Worm (Caenorhabditis elegans) whole organism, L2 larva: ENCODE data around the gene rol-8.

Experiments
- C34F6.9 ChIP-seq: fragments of 150-350 bp; optimal IDR thresholded peaks from 2 replicates; lab custom pipeline; 2014; ENCODE audit warnings: missing biosample characterization, missing genetic modification characterization
- F13H6.1 ChIP-seq: sonication (generic microtip); optimal IDR thresholded peaks from 2 replicates; lab custom pipeline; 2016; ENCODE audit warnings: missing genetic modification characterization, missing compliant biosample characterization
- R02D3.7 ChIP-seq: fragments of 150-350 bp; optimal IDR thresholded peaks from 2 replicates; lab custom pipeline; 2014; ENCODE audit warnings: missing biosample characterization, missing genetic modification characterization
- Y55F3AM.14 ChIP-seq: fragments of 200-800 bp; sonication (Bioruptor generic); optimal IDR thresholded peaks from 2 replicates; lab custom pipeline; 2018; ENCODE audit warnings: mild to moderate bottlenecking, missing genetic modification characterization, missing compliant biosample characterization
- ZK546.5 ChIP-seq: sonication (generic microtip); optimal IDR thresholded peaks from 2 replicates; lab custom pipeline; 2017; ENCODE audit warnings: missing biosample characterization, missing genetic modification characterization
- alr-1 ChIP-seq: fragments of 150-350 bp; optimal IDR thresholded peaks from 2 replicates; lab custom pipeline; 2014; ENCODE audit warnings: missing biosample characterization, missing genetic modification characterization
- ama-1 ChIP-seq: fragments of 150-350 bp; optimal IDR thresholded peaks from 2 replicates; lab custom pipeline; 2018; ENCODE audit warnings: inconsistent platforms
- blmp-1 ChIP-seq: sonication (generic microtip); optimal IDR thresholded peaks from 2 replicates; lab custom pipeline; 2017; ENCODE audit warnings: missing genetic modification characterization, mild to moderate bottlenecking, missing compliant biosample characterization, antibody characterized with exemption, moderate library complexity; ENCODE audit not compliant: insufficient read depth
- ceh-16 ChIP-seq: fragments of 150-350 bp; optimal IDR thresholded peaks from 2 replicates; lab custom pipeline; 2014; ENCODE audit warnings: missing biosample characterization, missing genetic modification characterization
- ceh-82 ChIP-seq: fragments of 150-350 bp; optimal IDR thresholded peaks from 2 replicates; lab custom pipeline; 2014; ENCODE audit warnings: missing biosample characterization, missing genetic modification characterization
- dmd-4 ChIP-seq: sonication (generic microtip); optimal IDR thresholded peaks from 2 replicates; lab custom pipeline; 2017; ENCODE audit warnings: missing biosample characterization, missing genetic modification characterization
- egl-27 ChIP-seq: sonication (generic microtip); optimal IDR thresholded peaks from 3 replicates; lab custom pipeline; 2017; ENCODE audit warnings: missing biosample characterization, missing genetic modification reagents, missing genetic modification characterization
- elt-1 ChIP-seq: fragments of 150-350 bp; optimal IDR thresholded peaks from 2 replicates; lab custom pipeline; 2014; ENCODE audit warnings: missing biosample characterization, missing genetic modification characterization
- fos-1 ChIP-seq: fragments of 150-350 bp; optimal IDR thresholded peaks from 2 replicates; lab custom pipeline; 2014; ENCODE audit warnings: missing biosample characterization, missing genetic modification characterization
- gmeb-1 ChIP-seq: fragments of 150-350 bp; optimal IDR thresholded peaks from 2 replicates; lab custom pipeline; 2014; ENCODE audit warnings: missing biosample characterization, missing genetic modification characterization
- lin-39 ChIP-seq: fragments of 150-350 bp; optimal IDR thresholded peaks from 2 replicates; lab custom pipeline; 2014; ENCODE audit warnings: missing biosample characterization, missing genetic modification reagents, missing genetic modification characterization
- lsy-2 ChIP-seq, 2 experiments: fragments of 150-350 bp in 1 of 2; sonication (generic microtip) in 1 of 2; optimal IDR thresholded peaks; 2 replicates each; lab custom pipeline; 2014 to 2017; ENCODE audit warnings: missing biosample characterization in 2 of 2, missing genetic modification characterization in 2 of 2
- mab-5 ChIP-seq: fragments of 150-350 bp; optimal IDR thresholded peaks from 2 replicates; lab custom pipeline; 2014; ENCODE audit warnings: missing biosample characterization, missing genetic modification characterization
- mbf-1 ChIP-seq: sonication (generic microtip); optimal IDR thresholded peaks from 2 replicates; lab custom pipeline; 2017; ENCODE audit warnings: missing biosample characterization, missing genetic modification characterization
- mdl-1 ChIP-seq, 2 experiments: fragments of 150-350 bp in 1 of 2; sonication (generic microtip) in 1 of 2; optimal IDR thresholded peaks; 2 replicates each; lab custom pipeline; 2017; ENCODE audit warnings: missing biosample characterization in 2 of 2, missing genetic modification characterization in 2 of 2
- nhr-12 ChIP-seq: fragments of 150-350 bp; optimal IDR thresholded peaks from 2 replicates; lab custom pipeline; 2014; ENCODE audit warnings: missing biosample characterization, missing genetic modification characterization
- nhr-129 ChIP-seq: fragments of 150-350 bp; optimal IDR thresholded peaks from 2 replicates; lab custom pipeline; 2014; ENCODE audit warnings: missing biosample characterization, missing genetic modification characterization
- nhr-21 ChIP-seq: fragments of 150-350 bp; optimal IDR thresholded peaks from 2 replicates; lab custom pipeline; 2014; ENCODE audit warnings: missing biosample characterization, missing genetic modification characterization
- nhr-25 ChIP-seq: fragments of 150-350 bp; sonication (generic microtip); optimal IDR thresholded peaks from 3 replicates; lab custom pipeline; 2014; ENCODE audit warnings: missing biosample characterization, missing genetic modification characterization
- nhr-77 ChIP-seq: fragments of 150-350 bp; optimal IDR thresholded peaks from 2 replicates; lab custom pipeline; 2014; ENCODE audit warnings: missing biosample characterization, missing genetic modification characterization
- sem-4 ChIP-seq: fragments of 150-350 bp; optimal IDR thresholded peaks from 2 replicates; lab custom pipeline; 2014; ENCODE audit warnings: missing biosample characterization, missing genetic modification reagents, missing genetic modification characterization
- skn-1 ChIP-seq: sonication (generic microtip); optimal IDR thresholded peaks from 2 replicates; lab custom pipeline; 2017; ENCODE audit warnings: missing biosample characterization, missing genetic modification characterization
- sma-3 ChIP-seq: sonication (generic microtip); optimal IDR thresholded peaks from 2 replicates; lab custom pipeline; 2016; ENCODE audit warnings: missing genetic modification reagents, missing genetic modification characterization, missing compliant biosample characterization
- sma-9 ChIP-seq, 2 experiments: fragments of 150-350 bp in 1 of 2; sonication (generic microtip) in 1 of 2; optimal IDR thresholded peaks; 2 replicates each; lab custom pipeline; 2014 to 2016; ENCODE audit warnings: missing genetic modification characterization in 2 of 2, mild to moderate bottlenecking in 1 of 2, missing biosample characterization in 1 of 2, missing compliant biosample characterization in 1 of 2, missing genetic modification reagents in 1 of 2, moderate library complexity in 1 of 2
- snpc-4 ChIP-seq: fragments of 150-350 bp; optimal IDR thresholded peaks from 2 replicates; lab custom pipeline; 2014; ENCODE audit warnings: missing biosample characterization, missing genetic modification characterization
- unc-39 ChIP-seq: fragments of 150-350 bp; optimal IDR thresholded peaks from 2 replicates; lab custom pipeline; 2014; ENCODE audit warnings: missing biosample characterization, missing genetic modification characterization
- unc-55 ChIP-seq: fragments of 150-350 bp; sonication (generic microtip); optimal IDR thresholded peaks from 3 replicates; lab custom pipeline; 2014; ENCODE audit warnings: missing biosample characterization, missing genetic modification reagents, missing genetic modification characterization
- unc-62 ChIP-seq: fragments of 150-350 bp; optimal IDR thresholded peaks from 2 replicates; lab custom pipeline; 2014; ENCODE audit warnings: missing biosample characterization, missing genetic modification reagents, missing genetic modification characterization
- zag-1 ChIP-seq: fragments of 150-350 bp; optimal IDR thresholded peaks from 2 replicates; lab custom pipeline; 2014; ENCODE audit warnings: missing biosample characterization, missing genetic modification characterization
- ztf-11 ChIP-seq: sonication (generic microtip); optimal IDR thresholded peaks from 2 replicates; lab custom pipeline; 2017; ENCODE audit warnings: missing biosample characterization, missing genetic modification characterization
- ztf-4 ChIP-seq: fragments of 150-350 bp; optimal IDR thresholded peaks from 2 replicates; lab custom pipeline; 2014; ENCODE audit warnings: missing biosample characterization, missing genetic modification characterization

rol-8 gene

ce11 chrII:7529078-7529683 lies 14.7 kb upstream of the rol-8 start, which contains the start of gene ZK1290.5 (continued):
- peak; percentile 93 for TF ChIP-seq nhr-129 (tag; lab: Kevin White, UChicago)
- peak; percentile 62 for TF ChIP-seq skn-1 (tag; lab: Kevin White, UChicago)
- TF ChIP-seq mab-5: peak; percentile 27
- TF ChIP-seq Y55F3AM.14: peak; percentile 69
- no peak for TF ChIP-seq ztf-11 (tag; lab: Kevin White, UChicago)
- TF ChIP-seq dmd-4 (tag; lab: Kevin White, UChicago): no peak
- TF ChIP-seq blmp-1 (tag; lab: Kevin White, UChicago): peak; percentile 71
- TF ChIP-seq R02D3.7 (tag; lab: Kevin White, UChicago): no peak
- no peak for TF ChIP-seq mbf-1
- peak; percentile 18 for TF ChIP-seq unc-62 (GFP tag; lab: Kevin White, UChicago)
- TF ChIP-seq F13H6.1 (tag; lab: Kevin White, UChicago): peak; percentile 95
- TF ChIP-seq mdl-1 (tag; optimal IDR thresholded peaks at IDR 0.05; lab: Kevin White, UChicago): peak; percentile 74 to 90
- TF ChIP-seq zag-1 (tag; lab: Kevin White, UChicago): peak; percentile 53
- TF ChIP-seq unc-55 (GFP tag; lab: Kevin White, UChicago): peak; percentile 68
- no peak for TF ChIP-seq alr-1 (tag; lab: Kevin White, UChicago)
- no peak for TF ChIP-seq unc-39 (tag; lab: Kevin White, UChicago)
- TF ChIP-seq nhr-12 (tag; lab: Kevin White, UChicago): no peak

ce11 chrII:7530944-7531343 lies 13.0 kb upstream of the rol-8 start, which contains the start of gene wrt-1:
Gene wrt-1 (plus strand): TSS chrII:7530996.
- no peak for TF ChIP-seq gmeb-1 (tag; lab: Kevin White, UChicago)
- no peak for TF ChIP-seq ztf-11 (tag; lab: Kevin White, UChicago)
- no peak for TF ChIP-seq R02D3.7 (tag; lab: Kevin White, UChicago)
- peak; percentile 5 for TF ChIP-seq blmp-1 (tag; lab: Kevin White, UChicago)
- TF ChIP-seq nhr-77 (tag; lab: Kevin White, UChicago): no peak
- TF ChIP-seq egl-27: no peak
- no peak for TF ChIP-seq dmd-4 (tag; lab: Kevin White, UChicago)
- TF ChIP-seq nhr-25 (tag; lab: Kevin White, UChicago): no peak
- TF ChIP-seq nhr-21 (tag; lab: Kevin White, UChicago): peak; percentile 12
- TF ChIP-seq unc-39 (tag; lab: Kevin White, UChicago): no peak
- no peak for TF ChIP-seq nhr-12 (tag; lab: Kevin White, UChicago)
- TF ChIP-seq ztf-4: no peak
- TF ChIP-seq mbf-1: no peak
- TF ChIP-seq unc-62 (GFP tag; lab: Kevin White, UChicago): no peak
- TF ChIP-seq ZK546.5: no peak
- TF ChIP-seq C34F6.9 (tag; lab: Kevin White, UChicago): no peak
- no peak for TF ChIP-seq Y55F3AM.14
- TF ChIP-seq, all 48 proteins: peak for 2

ce11 chrII:7531478-7531877 lies 12.4 kb upstream of the rol-8 start:
- no peak for TF ChIP-seq egl-27
- TF ChIP-seq nhr-25 (tag; lab: Kevin White, UChicago): peak; percentile 29
- no peak for TF ChIP-seq unc-62 (GFP tag; lab: Kevin White, UChicago)
- TF ChIP-seq ztf-11 (tag; lab: Kevin White, UChicago): no peak
- TF ChIP-seq nhr-12 (tag; lab: Kevin White, UChicago): no peak
- no peak for TF ChIP-seq lsy-2 (tag; optimal IDR thresholded peaks at IDR 0.05; lab: Kevin White, UChicago)
- no peak for TF ChIP-seq unc-55 (GFP tag; lab: Kevin White, UChicago)
- no peak for TF ChIP-seq R02D3.7 (tag; lab: Kevin White, UChicago)
- TF ChIP-seq nhr-21 (tag; lab: Kevin White, UChicago): peak; percentile 51
- no peak for TF ChIP-seq mdl-1 (tag; optimal IDR thresholded peaks at IDR 0.05; lab: Kevin White, UChicago)
- no peak for TF ChIP-seq sem-4 (tag; lab: Kevin White, UChicago)
- TF ChIP-seq sma-9 (GFP tag; optimal IDR thresholded peaks at IDR 0.05; lab: Kevin White, UChicago): peak; percentile 54
- no peak for TF ChIP-seq sma-9 (tag; optimal IDR thresholded peaks at IDR 0.05; lab: Kevin White, UChicago)
- no peak for TF ChIP-seq alr-1 (tag; lab: Kevin White, UChicago)
- no peak for TF ChIP-seq lin-39
- TF ChIP-seq nhr-129 (tag; lab: Kevin White, UChicago): no peak
- TF ChIP-seq snpc-4 (tag; lab: Kevin White, UChicago): no peak
- no peak for TF ChIP-seq blmp-1 (tag; lab: Kevin White, UChicago)

ce11 chrII:7534369-7534768 lies 9.5 kb upstream of the rol-8 start, which contains the start of gene wrt-10:
Gene wrt-10 (minus strand): TSS chrII:7534563.
- TF ChIP-seq nhr-129 (tag; lab: Kevin White, UChicago) (no peak), sma-9 (GFP tag; optimal IDR thresholded peaks at IDR 0.05; lab: Kevin White, UChicago) (peak; percentile 23), sma-9 (tag; optimal IDR thresholded peaks at IDR 0.05; lab: Kevin White, UChicago) (no peak), ceh-82 (tag; lab: Kevin White, UChicago) (no peak), nhr-21 (tag; lab: Kevin White, UChicago) (no peak), zag-1 (tag; lab: Kevin White, UChicago) (no peak), ceh-16 (tag; lab: Kevin White, UChicago) (peak; percentile 44), elt-1 (peak; percentile 53), unc-55 (GFP tag; lab: Kevin White, UChicago) (no peak), sem-4 (tag; lab: Kevin White, UChicago) (no peak), ztf-4 (no peak), blmp-1 (tag; lab: Kevin White, UChicago) (no peak), ama-1 (lab: Kevin White, UChicago) (no peak), R02D3.7 (tag; lab: Kevin White, UChicago) (no peak), sma-3 (GFP tag; lab: Kevin White, UChicago) (no peak), fos-1 (tag; lab: Kevin White, UChicago) (no peak)
